Worm (Caenorhabditis elegans): ENCODE results near the gene Y38H6C.16.

- no peak for TF ChIP-seq dao-5 (tag; optimal IDR thresholded peaks at IDR 0.05)
- TF ChIP-seq him-1 (tag; optimal IDR thresholded peaks at IDR 0.05) = no peak
- TF ChIP-seq W03F9.2 (tag; optimal IDR thresholded peaks at IDR 0.05) = no peak
Measured at ce11 chrV:20561795-20562194, 22.6 kb upstream of the Y38H6C.16 start, which contains the start of gene F26F2.1.

All from whole organism, L4/young adult.